Fruit fly (Drosophila melanogaster): ENCODE results near the gene CG3769.

dm6 chr2L:9415053-9415452 lies 20.1 kb upstream of the CG3769 start, which contains the start of gene Shawl:
- no peak for TF ChIP-seq sug (tag; optimal IDR thresholded peaks at IDR 0.05)
- TF ChIP-seq C15 (GFP tag; IDR thresholded peaks at IDR 0.05) = no peak
- no peak for TF ChIP-seq Gsc (GFP tag; IDR thresholded peaks at IDR 0.05)
- no peak for TF ChIP-seq ssp (GFP tag; IDR thresholded peaks at IDR 0.05)
- no peak for TF ChIP-seq run (tag; optimal IDR thresholded peaks at IDR 0.05)
- no peak for TF ChIP-seq CG4328 (GFP tag; optimal IDR thresholded peaks at IDR 0.05)
- TF ChIP-seq nau (GFP tag; optimal IDR thresholded peaks at IDR 0.05) = no peak
- TF ChIP-seq Usf (GFP tag; optimal IDR thresholded peaks at IDR 0.05) = no peak
- TF ChIP-seq H2.0 (GFP tag; IDR thresholded peaks at IDR 0.05) = no peak
- no peak for TF ChIP-seq CG3726 (GFP tag; IDR thresholded peaks at IDR 0.05)
- no peak for TF ChIP-seq CG17912 (GFP tag; optimal IDR thresholded peaks at IDR 0.05)
